Worm (Caenorhabditis elegans): ENCODE measurements around the gene glb-24.

The glb-24 gene

DNA sequence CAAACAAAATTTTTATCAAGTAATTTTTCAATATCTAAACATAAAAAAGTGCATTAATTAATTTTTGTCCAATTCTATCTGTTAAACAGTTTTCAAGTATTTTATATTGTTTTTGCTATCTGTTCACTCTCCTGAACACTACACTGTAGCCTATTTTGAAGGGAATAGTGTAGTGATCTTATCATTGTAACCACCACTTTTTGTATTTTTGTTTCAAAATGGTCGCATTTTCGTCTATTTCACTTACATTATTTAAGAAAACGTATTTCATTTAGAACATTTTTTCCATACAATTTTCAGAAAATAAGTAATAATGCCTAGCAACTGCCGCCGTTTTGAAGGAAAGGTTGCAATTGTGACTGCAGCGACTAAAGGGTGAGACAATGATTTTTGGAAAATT, 36.5 kb upstream of the glb-24 start, which contains the start of gene dhrs-4:
dhrs-4 (plus strand) TSS at position 301 of the 400 bp plus-strand sequence.
- TF ChIP-seq ztf-1 (GFP tag; conservative IDR thresholded peaks at IDR 0.05): no peak
- no peak for TF ChIP-seq lin-39 (tag; optimal IDR thresholded peaks at IDR 0.05)
- no peak for TF ChIP-seq elt-3 (tag; optimal IDR thresholded peaks at IDR 0.05)
- TF ChIP-seq sma-3 (GFP tag; optimal IDR thresholded peaks at IDR 0.05): no peak

DNA sequence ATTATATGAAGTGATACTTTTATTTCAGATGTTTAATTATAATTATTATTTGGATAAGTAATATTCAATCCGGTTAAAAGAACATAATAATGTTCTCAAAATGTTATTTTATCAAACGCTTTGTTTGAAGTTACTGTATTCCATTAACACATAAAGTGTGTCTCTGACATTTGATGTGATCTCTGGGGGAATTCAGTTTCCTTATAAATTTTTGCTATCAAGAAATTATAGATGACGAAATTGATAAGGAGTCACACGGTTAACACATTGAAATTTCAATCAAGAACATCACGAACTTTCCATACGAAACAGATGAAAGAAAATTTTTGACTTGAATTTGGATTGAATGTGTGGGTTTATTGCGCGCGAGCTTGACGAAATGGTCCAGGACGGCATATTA, 35.9 kb upstream of the glb-24 start:
- no peak for TF ChIP-seq unc-62 (GFP tag; optimal IDR thresholded peaks at IDR 0.05)
- TF ChIP-seq nhr-25 (tag; optimal IDR thresholded peaks at IDR 0.05): no peak
- peak; percentile 43 for TF ChIP-seq crh-2 (tag; optimal IDR thresholded peaks at IDR 0.05)
- no peak for TF ChIP-seq R02D3.7 (tag; optimal IDR thresholded peaks at IDR 0.05)
- TF ChIP-seq aly-2 (tag; optimal IDR thresholded peaks at IDR 0.05): no peak
- no peak for TF ChIP-seq F13H6.1 (tag; optimal IDR thresholded peaks at IDR 0.05)
- no peak for TF ChIP-seq unc-55 (GFP tag; optimal IDR thresholded peaks at IDR 0.05)
- TF ChIP-seq ama-1 (optimal IDR thresholded peaks at IDR 0.05): no peak
- TF ChIP-seq nhr-21 (tag; optimal IDR thresholded peaks at IDR 0.05): no peak
- no peak for TF ChIP-seq lin-39 (tag; optimal IDR thresholded peaks at IDR 0.05)
- TF ChIP-seq nhr-6 (tag; optimal IDR thresholded peaks at IDR 0.05): no peak
- no peak for TF ChIP-seq lin-13 (GFP tag; optimal IDR thresholded peaks at IDR 0.05)
- TF ChIP-seq ceh-16 (tag; optimal IDR thresholded peaks at IDR 0.05): no peak
- TF ChIP-seq ztf-1 (GFP tag; conservative IDR thresholded peaks at IDR 0.05): no peak
- TF ChIP-seq nhr-10 (tag; optimal IDR thresholded peaks at IDR 0.05): no peak
- TF ChIP-seq C34F6.9 (tag; optimal IDR thresholded peaks at IDR 0.05): no peak
- TF ChIP-seq zag-1 (tag; optimal IDR thresholded peaks at IDR 0.05): no peak
- TF ChIP-seq nhr-237 (tag; optimal IDR thresholded peaks at IDR 0.05): no peak
- TF ChIP-seq fos-1 (tag; optimal IDR thresholded peaks at IDR 0.05): peak; percentile 73
- no peak for TF ChIP-seq nhr-23 (tag; optimal IDR thresholded peaks at IDR 0.05)
- no peak for TF ChIP-seq nhr-12 (tag; optimal IDR thresholded peaks at IDR 0.05)
- TF ChIP-seq lin-11 (tag; optimal IDR thresholded peaks at IDR 0.05): no peak
- no peak for TF ChIP-seq sma-3 (GFP tag; optimal IDR thresholded peaks at IDR 0.05)
- TF ChIP-seq snpc-4 (tag; optimal IDR thresholded peaks at IDR 0.05): no peak
- no peak for TF ChIP-seq ceh-82 (tag; optimal IDR thresholded peaks at IDR 0.05)
- no peak for TF ChIP-seq nhr-11 (tag; optimal IDR thresholded peaks at IDR 0.05)
- TF ChIP-seq sma-9 (GFP tag; optimal IDR thresholded peaks at IDR 0.05): peak; percentile 75
- no peak for TF ChIP-seq sma-9 (tag; optimal IDR thresholded peaks at IDR 0.05)
- no peak for TF ChIP-seq ZK546.5 (tag; optimal IDR thresholded peaks at IDR 0.05)
- TF ChIP-seq ztf-11 (tag; optimal IDR thresholded peaks at IDR 0.05): no peak
- no peak for TF ChIP-seq alr-1 (tag; optimal IDR thresholded peaks at IDR 0.05)
- TF ChIP-seq ztf-4 (tag; optimal IDR thresholded peaks at IDR 0.05): no peak
- peak; percentile 34 for TF ChIP-seq gmeb-1 (tag; optimal IDR thresholded peaks at IDR 0.05)

DNA sequence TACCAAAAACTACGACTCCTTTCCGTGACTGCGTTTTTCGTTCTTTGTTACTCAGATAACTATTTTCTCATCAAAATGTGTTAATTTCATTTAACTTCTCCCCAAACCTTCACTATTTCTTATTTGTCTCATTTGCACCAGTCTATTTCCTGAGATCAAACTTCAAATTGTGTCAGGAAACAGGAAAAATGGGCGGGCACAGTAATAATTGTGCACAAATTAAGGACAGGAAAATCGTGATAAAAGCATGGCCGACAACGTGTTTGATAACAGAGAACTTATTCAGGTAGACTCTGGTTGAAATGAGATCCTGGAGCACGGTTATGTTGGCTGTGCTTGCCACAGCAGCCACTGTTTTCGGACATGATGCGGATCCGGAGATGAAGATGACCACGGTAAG, 33.9 kb upstream of the glb-24 start, which contains the start of gene lipl-1:
lipl-1 (plus strand) TSS at position 282 of the 400 bp plus-strand sequence.
- TF ChIP-seq aly-2 (tag; optimal IDR thresholded peaks at IDR 0.05) (no peak), fos-1 (tag; optimal IDR thresholded peaks at IDR 0.05) (peak; percentile 3), dmd-4 (tag; optimal IDR thresholded peaks at IDR 0.05) (no peak), elt-3 (tag; optimal IDR thresholded peaks at IDR 0.05) (no peak)

DNA sequence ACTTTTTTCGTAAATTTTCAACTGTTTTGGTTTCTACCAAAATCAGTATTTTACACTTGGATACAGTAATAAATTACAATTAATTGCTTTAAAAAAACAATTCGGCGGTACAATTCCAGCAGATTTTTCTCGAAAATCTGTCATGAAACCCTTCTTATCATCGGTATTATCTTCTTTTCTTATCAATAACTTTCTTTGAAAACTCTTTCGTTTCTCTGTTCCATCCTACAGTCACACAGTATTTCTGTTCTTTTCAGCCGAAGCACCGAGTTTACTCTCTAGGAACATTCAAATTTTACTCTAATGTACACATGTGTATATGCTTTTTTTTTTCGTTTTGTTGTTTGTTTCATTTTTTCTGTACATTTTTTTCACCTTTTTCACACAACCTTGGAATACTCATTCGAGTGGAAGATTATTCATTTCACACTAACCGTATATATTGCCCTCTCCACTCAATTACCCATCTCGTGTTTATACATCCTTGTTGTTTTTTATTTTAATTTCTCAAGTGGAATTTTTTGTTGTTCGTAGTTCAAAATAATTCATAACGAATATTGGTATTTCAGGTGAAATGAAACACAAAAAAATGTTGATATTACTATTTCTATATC, 23.9 kb upstream of the glb-24 start, which contains the start of gene nid-1:
nid-1 (plus strand) TSS at position 564 of the 614 bp plus-strand sequence.
- TF ChIP-seq sma-9 (GFP tag; optimal IDR thresholded peaks at IDR 0.05): peak; percentile 51
- TF ChIP-seq sma-9 (tag; optimal IDR thresholded peaks at IDR 0.05): no peak
- TF ChIP-seq mdl-1 (tag; optimal IDR thresholded peaks at IDR 0.05): no peak
- peak; percentile 8 for TF ChIP-seq gmeb-1 (tag; optimal IDR thresholded peaks at IDR 0.05)
- TF ChIP-seq Y55F3AM.14 (GFP tag; optimal IDR thresholded peaks at IDR 0.05): no peak
- TF ChIP-seq unc-55 (GFP tag; optimal IDR thresholded peaks at IDR 0.05): no peak
- TF ChIP-seq nhr-11 (tag; optimal IDR thresholded peaks at IDR 0.05): no peak
- peak; percentile 20 for TF ChIP-seq fos-1 (tag; optimal IDR thresholded peaks at IDR 0.05)
- no peak for TF ChIP-seq unc-39 (tag; optimal IDR thresholded peaks at IDR 0.05)
- no peak for TF ChIP-seq ZK546.5 (tag; optimal IDR thresholded peaks at IDR 0.05)
- no peak for TF ChIP-seq elt-1 (tag; optimal IDR thresholded peaks at IDR 0.05)
- TF ChIP-seq nhr-12 (tag; optimal IDR thresholded peaks at IDR 0.05): no peak
- TF ChIP-seq mab-5 (tag; optimal IDR thresholded peaks at IDR 0.05): no peak
- no peak for TF ChIP-seq lin-13 (GFP tag; optimal IDR thresholded peaks at IDR 0.05)
- no peak for TF ChIP-seq nhr-23 (tag; optimal IDR thresholded peaks at IDR 0.05)
- no peak for TF ChIP-seq nhr-21 (tag; optimal IDR thresholded peaks at IDR 0.05)
- no peak for TF ChIP-seq blmp-1 (tag; optimal IDR thresholded peaks at IDR 0.05; ENCODE audit: insufficient read depth)
- TF ChIP-seq sma-3 (GFP tag; optimal IDR thresholded peaks at IDR 0.05): no peak
- TF ChIP-seq nhr-6 (tag; optimal IDR thresholded peaks at IDR 0.05): no peak
- no peak for TF ChIP-seq nhr-77 (tag; optimal IDR thresholded peaks at IDR 0.05)
- TF ChIP-seq ztf-4 (tag; optimal IDR thresholded peaks at IDR 0.05): no peak
- TF ChIP-seq zag-1 (tag; optimal IDR thresholded peaks at IDR 0.05): no peak
- TF ChIP-seq nhr-237 (tag; optimal IDR thresholded peaks at IDR 0.05): no peak
- peak; percentile 28 for TF ChIP-seq crh-2 (tag; optimal IDR thresholded peaks at IDR 0.05)
- TF ChIP-seq ztf-11 (tag; optimal IDR thresholded peaks at IDR 0.05): no peak
- no peak for TF ChIP-seq dmd-4 (tag; optimal IDR thresholded peaks at IDR 0.05)
